Fruit fly (Drosophila melanogaster) whole organism, embryonic: ENCODE data around the gene CG31219.

Experiments used
- Ada2b ChIP-seq: fragments of 200-800 bp; sonication (Bioruptor generic); IDR thresholded peaks from 2 replicates; pipeline ENCODE4 v1.3.6; 2022; ENCODE audit warnings: missing biosample characterization, missing genetic modification characterization
- Atf6 ChIP-seq: fragments of 200-800 bp; sonication (Bioruptor generic); IDR thresholded peaks from 2 replicates; pipeline ENCODE4 v1.3.6; 2022; ENCODE audit warnings: missing biosample characterization, missing genetic modification characterization
- CG10267 ChIP-seq: fragments of 200-800 bp; sonication (Bioruptor generic); optimal IDR thresholded peaks from 2 replicates; lab custom pipeline; 2018; ENCODE audit warnings: missing biosample characterization, mild to moderate bottlenecking, missing genetic modification characterization, moderate library complexity
- CG10321 ChIP-seq: fragments of 200-800 bp; sonication (Bioruptor generic); IDR thresholded peaks from 2 replicates; pipeline ENCODE4 v1.3.6; 2022; ENCODE audit warnings: missing biosample characterization, missing genetic modification characterization
- CG10366 ChIP-seq: fragments of 200-800 bp; sonication (Bioruptor generic); IDR thresholded peaks from 2 replicates; pipeline ENCODE4 v1.3.6; 2022; ENCODE audit warnings: missing biosample characterization, missing genetic modification characterization
- CG11504 ChIP-seq: fragments of 200-800 bp; sonication (Bioruptor generic); optimal IDR thresholded peaks from 3 replicates; lab custom pipeline; 2019; ENCODE audit warnings: missing biosample characterization, mild to moderate bottlenecking, missing genetic modification characterization, moderate library complexity
- CG1233 ChIP-seq: fragments of 200-800 bp; sonication (Bioruptor generic); optimal IDR thresholded peaks from 4 replicates; lab custom pipeline; 2018; ENCODE audit warnings: missing biosample characterization, mild to moderate bottlenecking, missing genetic modification characterization
- CG12769 ChIP-seq: fragments of 200-800 bp; sonication (Bioruptor generic); optimal IDR thresholded peaks from 2 replicates; lab custom pipeline; 2019; ENCODE audit warnings: missing biosample characterization, mild to moderate bottlenecking, missing genetic modification characterization, moderate library complexity
- CG12942 ChIP-seq: fragments of 200-800 bp; sonication (Bioruptor generic); optimal IDR thresholded peaks from 3 replicates; lab custom pipeline; 2016; ENCODE audit warnings: missing biosample characterization, missing genetic modification characterization
- CG14710 ChIP-seq: fragments of 200-800 bp; sonication (Bioruptor generic); optimal IDR thresholded peaks from 3 replicates; lab custom pipeline; 2019; ENCODE audit warnings: missing biosample characterization, mild to moderate bottlenecking, missing genetic modification characterization, moderate library complexity
- CG15011 ChIP-seq: fragments of 200-800 bp; sonication (Bioruptor generic); optimal IDR thresholded peaks from 3 replicates; lab custom pipeline; 2018; ENCODE audit warnings: missing biosample characterization, mild to moderate bottlenecking, missing genetic modification characterization
- CG17186 ChIP-seq: fragments of 200-800 bp; sonication (Bioruptor generic); optimal IDR thresholded peaks from 3 replicates; lab custom pipeline; 2017; ENCODE audit warnings: missing biosample characterization, missing genetic modification reagents, missing genetic modification characterization
- CG2120 ChIP-seq: fragments of 200-800 bp; sonication (Bioruptor generic); optimal IDR thresholded peaks from 3 replicates; lab custom pipeline; 2016; ENCODE audit warnings: missing biosample characterization, missing genetic modification characterization
- CG2129 ChIP-seq: fragments of 200-800 bp; sonication (Bioruptor generic); IDR thresholded peaks from 2 replicates; pipeline ENCODE4 v1.3.6; 2022; ENCODE audit warnings: missing biosample characterization, missing genetic modification characterization; ENCODE audit not compliant: partially characterized antibody
- CG3163 ChIP-seq: fragments of 200-800 bp; sonication (Bioruptor generic); optimal IDR thresholded peaks from 3 replicates; lab custom pipeline; 2016; ENCODE audit warnings: missing biosample characterization, missing genetic modification characterization
- CG4360 ChIP-seq: fragments of 200-800 bp; sonication (Bioruptor generic); IDR thresholded peaks from 2 replicates; pipeline ENCODE4 v1.3.6; 2022; ENCODE audit warnings: missing biosample characterization, missing genetic modification characterization
- CG4707 ChIP-seq: fragments of 200-800 bp; sonication (Bioruptor generic); optimal IDR thresholded peaks from 2 replicates; lab custom pipeline; 2018; ENCODE audit warnings: missing biosample characterization, mild to moderate bottlenecking, missing genetic modification characterization, moderate library complexity
- CG7839 ChIP-seq: fragments of 200-800 bp; sonication (Bioruptor generic); optimal IDR thresholded peaks from 3 replicates; lab custom pipeline; 2018; ENCODE audit warnings: missing biosample characterization, mild to moderate bottlenecking, missing genetic modification characterization, moderate library complexity
- CG8388 ChIP-seq: fragments of 200-800 bp; sonication (Bioruptor generic); optimal IDR thresholded peaks from 2 replicates; lab custom pipeline; 2019; ENCODE audit warnings: missing biosample characterization, mild to moderate bottlenecking, missing genetic modification characterization, moderate library complexity
- Deaf1 ChIP-seq: fragments of 200-800 bp; optimal IDR thresholded peaks from 3 replicates; lab custom pipeline; 2019; ENCODE audit warnings: missing biosample characterization, mild to moderate bottlenecking, missing genetic modification characterization, moderate library complexity
- Ets65A ChIP-seq: fragments of 200-800 bp; sonication (Bioruptor generic); peaks from one replicate; lab custom pipeline; 2016; ENCODE audit warnings: missing biosample characterization, missing genetic modification characterization
- Fer3 ChIP-seq: fragments of 200-800 bp; sonication (Bioruptor generic); optimal IDR thresholded peaks from 2 replicates; lab custom pipeline; 2018; ENCODE audit warnings: missing biosample characterization, mild to moderate bottlenecking, missing genetic modification characterization, moderate library complexity
- Gug ChIP-seq: fragments of 200-800 bp; sonication (Bioruptor generic); IDR thresholded peaks from 4 replicates; pipeline ENCODE4 v1.3.6; 2022; ENCODE audit warnings: missing biosample characterization, missing genetic modification characterization
- Hey ChIP-seq: fragments of 200-800 bp; sonication (Bioruptor generic); optimal IDR thresholded peaks from 3 replicates; lab custom pipeline; 2018; ENCODE audit warnings: missing biosample characterization, mild to moderate bottlenecking, missing genetic modification characterization
- HmgD ChIP-seq: fragments of 200-800 bp; sonication (Bioruptor generic); optimal IDR thresholded peaks from 3 replicates; lab custom pipeline; 2016; ENCODE audit warnings: missing biosample characterization, missing genetic modification characterization
- NC2α ChIP-seq: fragments of 200-800 bp; sonication (Bioruptor generic); optimal IDR thresholded peaks from 2 replicates; lab custom pipeline; 2016; ENCODE audit warnings: missing biosample characterization, missing genetic modification characterization
- Neu2 ChIP-seq: fragments of 200-800 bp; sonication (Bioruptor generic); optimal IDR thresholded peaks from 3 replicates; lab custom pipeline; 2016; ENCODE audit warnings: missing biosample characterization, missing genetic modification characterization, borderline replicate concordance
- Ravus ChIP-seq: fragments of 200-800 bp; sonication (Bioruptor generic); IDR thresholded peaks from 2 replicates; pipeline ENCODE4 v1.3.6; 2022; ENCODE audit warnings: missing biosample characterization, missing genetic modification characterization
- Scr ChIP-seq: fragments of 200-800 bp; sonication (Bioruptor generic); IDR thresholded peaks from 2 replicates; pipeline ENCODE4 v1.3.6; 2022; ENCODE audit warnings: missing biosample characterization, missing genetic modification characterization; ENCODE audit not compliant: partially characterized antibody
- Six4 ChIP-seq: fragments of 200-800 bp; sonication (Bioruptor generic); optimal IDR thresholded peaks from 2 replicates; lab custom pipeline; 2016; ENCODE audit warnings: missing biosample characterization, missing genetic modification characterization
- ab ChIP-seq: fragments of 200-800 bp; sonication (Bioruptor generic); optimal IDR thresholded peaks from 2 replicates; lab custom pipeline; 2016; ENCODE audit warnings: missing biosample characterization, missing genetic modification characterization
- abd-A ChIP-seq: fragments of 200-800 bp; sonication (Bioruptor generic); optimal IDR thresholded peaks from 3 replicates; lab custom pipeline; 2019; ENCODE audit warnings: missing biosample characterization, mild to moderate bottlenecking, missing genetic modification characterization, moderate library complexity
- aop ChIP-seq: fragments of 200-800 bp; sonication (Bioruptor generic); IDR thresholded peaks from 2 replicates; pipeline ENCODE4 v1.3.6; 2022; ENCODE audit warnings: missing biosample characterization, missing genetic modification characterization
- ase ChIP-seq: fragments of 200-800 bp; sonication (Bioruptor generic); IDR thresholded peaks from 3 replicates; pipeline ENCODE4 v1.3.6; 2022; ENCODE audit warnings: missing biosample characterization, missing genetic modification characterization
- az2 ChIP-seq: fragments of 200-800 bp; sonication (Bioruptor generic); optimal IDR thresholded peaks from 3 replicates; lab custom pipeline; 2016; ENCODE audit warnings: missing biosample characterization, missing genetic modification characterization
- cg ChIP-seq: fragments of 200-800 bp; sonication (Bioruptor generic); optimal IDR thresholded peaks from 3 replicates; lab custom pipeline; 2019; ENCODE audit warnings: missing biosample characterization, mild to moderate bottlenecking, missing genetic modification characterization, moderate library complexity
- da ChIP-seq: fragments of 200-800 bp; sonication (Bioruptor generic); optimal IDR thresholded peaks from 2 replicates; lab custom pipeline; 2016; ENCODE audit warnings: missing biosample characterization, missing genetic modification characterization
- dpn ChIP-seq, 2 experiments: fragments of 200-800 bp; sonication (Bioruptor generic); optimal IDR thresholded peaks; 3 replicates each; lab custom pipeline; 2016; ENCODE audit warnings: missing biosample characterization in 2 of 2, missing genetic modification characterization in 2 of 2
- ewg ChIP-seq: fragments of 200-800 bp; sonication (Bioruptor generic); optimal IDR thresholded peaks from 3 replicates; lab custom pipeline; 2017; ENCODE audit warnings: mild to moderate bottlenecking, missing biosample characterization, missing genetic modification reagents, missing genetic modification characterization
- fd96Cb ChIP-seq: fragments of 200-800 bp; sonication (Bioruptor generic); optimal IDR thresholded peaks from 2 replicates; lab custom pipeline; 2018; ENCODE audit warnings: missing biosample characterization, mild to moderate bottlenecking, missing genetic modification characterization, moderate library complexity
- gfzf ChIP-seq: fragments of 200-800 bp; sonication (Bioruptor generic); optimal IDR thresholded peaks from 2 replicates; lab custom pipeline; 2016; ENCODE audit warnings: missing biosample characterization, mild to moderate bottlenecking, missing genetic modification characterization, moderate library complexity
- gsb ChIP-seq: fragments of 200-800 bp; sonication (Bioruptor generic); IDR thresholded peaks from 2 replicates; pipeline ENCODE4 v1.3.6; 2022; ENCODE audit warnings: missing biosample characterization, missing genetic modification characterization
- gsb-n ChIP-seq: fragments of 200-800 bp; sonication (Bioruptor generic); optimal IDR thresholded peaks from 3 replicates; lab custom pipeline; 2018; ENCODE audit warnings: missing biosample characterization, mild to moderate bottlenecking, missing genetic modification characterization
- jumu ChIP-seq: fragments of 200-800 bp; sonication (Bioruptor generic); optimal IDR thresholded peaks from 3 replicates; lab custom pipeline; 2016; ENCODE audit warnings: missing biosample characterization, missing genetic modification characterization
- nerfin-1 ChIP-seq: fragments of 200-800 bp; sonication (Bioruptor generic); optimal IDR thresholded peaks from 3 replicates; lab custom pipeline; 2019; ENCODE audit warnings: missing biosample characterization, mild to moderate bottlenecking, missing genetic modification characterization, moderate library complexity
- row ChIP-seq: fragments of 200-800 bp; sonication (Bioruptor generic); IDR thresholded peaks from 3 replicates; pipeline ENCODE4 v1.3.6; 2022; ENCODE audit warnings: missing biosample characterization, missing genetic modification characterization
- ssp ChIP-seq: fragments of 200-800 bp; sonication (Bioruptor generic); IDR thresholded peaks from 2 replicates; pipeline ENCODE4 v1.3.6; 2022; ENCODE audit warnings: missing biosample characterization, missing genetic modification characterization
- unpg ChIP-seq: fragments of 200-800 bp; sonication (Bioruptor generic); optimal IDR thresholded peaks from 3 replicates; lab custom pipeline; 2018; ENCODE audit warnings: missing biosample characterization, mild to moderate bottlenecking, missing genetic modification characterization, moderate library complexity
- z ChIP-seq: fragments of 200-800 bp; sonication (Bioruptor generic); IDR thresholded peaks from 3 replicates; pipeline ENCODE4 v1.3.6; 2022; ENCODE audit warnings: missing biosample characterization, missing genetic modification characterization
- zfh1 ChIP-seq: fragments of 200-800 bp; sonication (Bioruptor generic); IDR thresholded peaks from 3 replicates; pipeline ENCODE4 v1.3.6; 2022; ENCODE audit warnings: missing biosample characterization, missing genetic modification characterization

The CG31219 gene

DNA sequence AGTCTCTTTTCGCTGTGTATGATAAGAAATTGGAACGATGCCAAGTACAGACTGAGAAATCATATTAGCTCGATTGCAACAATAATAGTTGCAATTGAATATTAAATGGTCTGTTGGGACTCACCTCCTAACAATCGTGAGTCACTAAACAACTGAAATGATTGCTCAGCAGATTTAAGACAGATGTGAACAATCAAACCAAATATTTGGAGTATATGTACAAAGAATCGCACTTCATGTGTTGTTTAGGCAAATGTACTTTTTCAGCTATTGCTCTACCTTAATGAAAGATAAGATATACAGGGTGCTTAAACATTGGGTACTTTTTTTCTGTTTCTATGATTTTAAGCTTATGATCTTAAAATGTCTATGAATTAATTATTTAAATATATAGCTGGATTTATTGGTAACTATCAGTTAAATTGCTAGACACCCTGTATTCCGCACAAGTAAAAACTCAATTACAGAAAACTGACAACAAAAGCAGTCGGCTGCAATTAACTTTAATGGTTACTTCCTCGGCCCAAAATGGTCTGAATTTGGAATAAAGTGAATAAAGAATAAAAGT, 9.2 kb upstream of the CG31219 start (continued):
- TF ChIP-seq ab (GFP tag; lab: Kevin White, UChicago) (no peak), CG10321 (GFP tag; lab: Robert Waterston, UW) (peak; percentile 61; the same call in 1 of the 2 replicates), Atf6 (GFP tag; lab: Robert Waterston, UW) (peak; percentile 92), ase (GFP tag; lab: Robert Waterston, UW) (peak; percentile 85; the same call in 2 of the 3 replicates), CG4707 (peak; percentile 83), da (no peak), jumu (GFP tag; lab: Kevin White, UChicago) (peak; percentile 31), CG11504 (tag; lab: Kevin White, UChicago) (peak; percentile 92), abd-A (tag; lab: Kevin White, UChicago) (no peak), gsb-n (peak; percentile 84), Gug (GFP tag; lab: Robert Waterston, UW) (peak; percentile 42; the same call in 2 of the 4 replicates), Six4 (GFP tag; lab: Kevin White, UChicago) (peak; percentile 65), dpn (GFP tag; optimal IDR thresholded peaks at IDR 0.05; lab: Kevin White, UChicago) (peak; percentile 59 to 75), az2 (GFP tag; lab: Kevin White, UChicago) (peak; percentile 76), ssp (GFP tag; lab: Robert Waterston, UW) (peak; percentile 65), CG15011 (GFP tag; lab: Kevin White, UChicago) (peak; percentile 72), HmgD (GFP tag; lab: Kevin White, UChicago) (no peak), Ravus (GFP tag; lab: Robert Waterston, UW) (peak; percentile 61), z (peak; percentile 56; the same call in 1 of the 3 replicates), CG2129 (no peak), CG7839 (tag; lab: Kevin White, UChicago) (peak; percentile 89), zfh1 (GFP tag; lab: Robert Waterston, UW) (peak; percentile 90), CG8388 (peak; percentile 85), Deaf1 (tag; lab: Kevin White, UChicago) (peak; percentile 71), Scr (GFP tag; lab: Robert Waterston, UW) (no peak), CG3163 (GFP tag; lab: Kevin White, UChicago) (no peak), CG4360 (GFP tag; lab: Robert Waterston, UW) (peak; percentile 60), Ada2b (GFP tag; lab: Robert Waterston, UW) (peak; percentile 87), fd96Cb (peak; percentile 86), gsb (GFP tag; lab: Robert Waterston, UW) (peak; percentile 82), Ets65A (GFP tag; lab: Kevin White, UChicago) (peak; percentile 76), CG10366 (GFP tag; lab: Robert Waterston, UW) (peak; percentile 95), CG17186 (GFP tag; lab: Kevin White, UChicago) (no peak), aop (no peak), Neu2 (GFP tag; lab: Kevin White, UChicago) (no peak), Fer3 (tag; lab: Kevin White, UChicago) (peak; percentile 95), nerfin-1 (tag; lab: Kevin White, UChicago) (peak; percentile 84), ewg (peak; percentile 49)
- TF ChIP-seq, all 482 proteins: peak for 361

DNA sequence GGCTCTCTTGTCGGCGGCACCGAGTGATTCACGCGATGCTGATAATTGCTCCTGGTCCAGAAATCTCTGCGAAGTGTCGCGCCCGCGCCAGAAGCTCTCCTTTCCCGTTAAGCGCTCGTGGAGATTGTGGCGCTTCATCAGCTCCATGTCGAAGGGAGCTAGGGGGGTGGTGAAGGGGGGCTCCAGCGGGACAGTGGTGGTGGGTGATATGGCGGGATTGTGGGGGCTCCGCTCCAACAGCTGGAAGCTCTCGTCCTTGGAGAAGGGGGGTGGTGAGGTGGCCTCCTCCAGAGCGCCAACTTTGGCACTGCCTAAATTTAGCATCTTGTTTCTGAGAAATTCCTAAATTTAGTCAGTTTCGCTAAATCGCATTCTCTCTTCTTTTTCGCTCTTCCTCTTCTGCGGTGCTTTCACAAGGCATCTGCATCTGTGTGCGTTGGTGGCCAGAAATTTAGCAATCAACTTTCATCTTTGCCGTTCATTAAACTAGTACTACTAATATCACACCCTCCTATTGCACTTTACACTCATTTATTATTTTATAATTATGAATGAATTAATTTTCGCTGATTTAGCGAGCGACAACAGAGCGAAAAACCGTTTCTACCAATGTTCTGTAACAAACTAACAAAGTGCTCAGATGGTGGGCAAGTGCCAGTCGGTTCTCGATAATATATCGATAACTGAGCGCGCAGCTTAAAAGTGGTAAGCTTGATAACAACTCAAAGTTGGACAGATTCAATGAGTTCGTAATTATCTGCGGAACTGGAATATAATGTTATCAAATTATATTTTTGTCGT, 8.5 kb upstream of the CG31219 start, which contains the start of gene subdued:
subdued (minus strand) TSS at position 631 of the 801 bp plus-strand sequence.
- TF ChIP-seq unpg (GFP tag; lab: Kevin White, UChicago) (no peak), NC2α (no peak), CG12942 (GFP tag; lab: Kevin White, UChicago) (no peak), CG10267 (tag; lab: Kevin White, UChicago) (no peak), CG12769 (tag; lab: Kevin White, UChicago) (peak; percentile 74), CG14710 (no peak), gfzf (GFP tag; lab: Kevin White, UChicago) (no peak), Hey (no peak), cg (peak; percentile 55), CG2120 (no peak), CG1233 (GFP tag; lab: Kevin White, UChicago) (no peak), row (no peak)
